Worm (Caenorhabditis elegans) whole organism, L4 larva: ENCODE data around the gene Y49F6B.2.

Source experiments
- D1046.2 ChIP-seq: fragments of 200-800 bp; sonication (Bioruptor generic); IDR thresholded peaks from 2 replicates; pipeline ENCODE4 v1.3.6; 2022; ENCODE audit warnings: missing genetic modification characterization, missing compliant biosample characterization
- F10B5.3 ChIP-seq: sonication (generic microtip); optimal IDR thresholded peaks from 2 replicates; lab custom pipeline; 2016; ENCODE audit warnings: mild to moderate bottlenecking, missing genetic modification characterization, missing compliant biosample characterization
- F44E2.7 ChIP-seq: fragments of 200-800 bp; sonication (Bioruptor generic); IDR thresholded peaks from 2 replicates; pipeline ENCODE4 v2.1.2; 2022; ENCODE audit warnings: missing genetic modification characterization, missing compliant biosample characterization
- R02D3.7 ChIP-seq: fragments of 150-350 bp; sonication (generic microtip); optimal IDR thresholded peaks from 3 replicates; lab custom pipeline; 2014; ENCODE audit warnings: missing biosample characterization, missing genetic modification characterization
- T20F7.1 ChIP-seq: fragments of 200-800 bp; sonication (Bioruptor generic); optimal IDR thresholded peaks from 2 replicates; lab custom pipeline; 2018; ENCODE audit warnings: mild to moderate bottlenecking, missing genetic modification characterization, missing compliant biosample characterization
- T26A8.4 ChIP-seq: fragments of 200-800 bp; sonication (Bioruptor generic); IDR thresholded peaks from 2 replicates; pipeline ENCODE4 v1.3.6; 2022; ENCODE audit warnings: missing genetic modification characterization, missing compliant biosample characterization
- Y48G9A.11 ChIP-seq: fragments of 200-800 bp; sonication (Bioruptor generic); IDR thresholded peaks from 2 replicates; pipeline ENCODE4 v1.3.6; 2022; ENCODE audit warnings: missing genetic modification reagents, missing genetic modification characterization, missing compliant biosample characterization
- Y75B8A.6 ChIP-seq: fragments of 200-800 bp; sonication (Bioruptor generic); IDR thresholded peaks from 2 replicates; pipeline ENCODE4 v1.3.6; 2022; ENCODE audit warnings: missing genetic modification reagents, missing genetic modification characterization, missing compliant biosample characterization
- ZK337.2 ChIP-seq: fragments of 200-800 bp; sonication (Bioruptor generic); IDR thresholded peaks from 2 replicates; pipeline ENCODE4 v1.3.6; 2022; ENCODE audit warnings: missing genetic modification reagents, missing genetic modification characterization, missing compliant biosample characterization
- ZK546.5 ChIP-seq, 2 experiments: sonication (generic microtip); optimal IDR thresholded peaks; 2 replicates each; lab custom pipeline; 2017; ENCODE audit warnings: missing biosample characterization in 2 of 2, missing genetic modification characterization in 2 of 2
- ama-1 ChIP-seq: fragments of 150-350 bp; optimal IDR thresholded peaks from 2 replicates; lab custom pipeline; 2014; ENCODE audit warnings: inconsistent platforms, mixed read lengths
- arid-1 ChIP-seq: fragments of 200-800 bp; sonication (Bioruptor generic); conservative IDR thresholded peaks from 2 replicates; pipeline ENCODE4 v1.3.6; 2022; ENCODE audit warnings: missing genetic modification reagents, missing genetic modification characterization, missing compliant biosample characterization
- attf-4 ChIP-seq: sonication (generic microtip); optimal IDR thresholded peaks from 3 replicates; lab custom pipeline; 2017; ENCODE audit warnings: missing biosample characterization, missing genetic modification characterization
- ceh-28 ChIP-seq: fragments of 150-350 bp; optimal IDR thresholded peaks from 2 replicates; lab custom pipeline; 2014; ENCODE audit warnings: missing biosample characterization, missing genetic modification reagents, missing genetic modification characterization
- ceh-32 ChIP-seq: sonication (generic microtip); optimal IDR thresholded peaks from 2 replicates; lab custom pipeline; 2016; ENCODE audit warnings: mild to moderate bottlenecking, missing genetic modification characterization, missing compliant biosample characterization; ENCODE audit not compliant: poor library complexity
- ceh-82 ChIP-seq: sonication (generic microtip); optimal IDR thresholded peaks from 2 replicates; lab custom pipeline; 2017; ENCODE audit warnings: missing biosample characterization, missing genetic modification characterization
- cey-2 ChIP-seq: sonication (generic microtip); optimal IDR thresholded peaks from 3 replicates; lab custom pipeline; 2017; ENCODE audit warnings: missing genetic modification characterization, mild to moderate bottlenecking, missing compliant biosample characterization, antibody characterized with exemption, borderline replicate concordance; ENCODE audit not compliant: insufficient read depth
- daf-12 ChIP-seq: fragments of 150-350 bp; optimal IDR thresholded peaks from 2 replicates; lab custom pipeline; 2014; ENCODE audit warnings: missing biosample characterization, missing genetic modification reagents, missing genetic modification characterization
- daf-19 ChIP-seq: fragments of 200-800 bp; sonication (Bioruptor generic); conservative IDR thresholded peaks from 2 replicates; pipeline ENCODE4 v1.3.6; 2022; ENCODE audit warnings: missing genetic modification characterization, missing compliant biosample characterization
- dmd-9 ChIP-seq: fragments of 200-800 bp; sonication (Bioruptor generic); IDR thresholded peaks from 2 replicates; pipeline ENCODE4 v1.3.6; 2022; ENCODE audit warnings: missing genetic modification reagents, missing genetic modification characterization, missing compliant biosample characterization
- egl-27 ChIP-seq: sonication (generic microtip); optimal IDR thresholded peaks from 3 replicates; lab custom pipeline; 2017; ENCODE audit warnings: missing biosample characterization, missing genetic modification reagents, missing genetic modification characterization
- fkh-10 ChIP-seq: fragments of 150-350 bp; optimal IDR thresholded peaks from 2 replicates; lab custom pipeline; 2014; ENCODE audit warnings: missing biosample characterization, missing genetic modification reagents, missing genetic modification characterization
- hmg-1.1 ChIP-seq: fragments of 200-800 bp; sonication (Bioruptor generic); IDR thresholded peaks from 2 replicates; pipeline ENCODE4 v1.3.6; 2022; ENCODE audit warnings: missing genetic modification reagents, missing genetic modification characterization, missing compliant biosample characterization
- lim-7 ChIP-seq: fragments of 200-800 bp; sonication (Bioruptor generic); IDR thresholded peaks from 2 replicates; pipeline ENCODE4 v1.3.6; 2022; ENCODE audit warnings: missing genetic modification characterization, missing compliant biosample characterization
- lin-15B ChIP-seq: fragments of 150-350 bp; sonication (generic microtip); optimal IDR thresholded peaks from 3 replicates; lab custom pipeline; 2014; ENCODE audit warnings: missing biosample characterization, missing genetic modification characterization
- lin-38 ChIP-seq: fragments of 200-800 bp; sonication (Bioruptor generic); IDR thresholded peaks from 2 replicates; pipeline ENCODE4 v1.3.6; 2022; ENCODE audit warnings: missing genetic modification reagents, missing genetic modification characterization, missing compliant biosample characterization
- lir-3 ChIP-seq: sonication (generic microtip); optimal IDR thresholded peaks from 2 replicates; lab custom pipeline; 2016; ENCODE audit warnings: mild to moderate bottlenecking, missing genetic modification characterization, missing compliant biosample characterization
- lsy-2 ChIP-seq, 2 experiments: fragments of 150-350 bp in 1 of 2; sonication (generic microtip) in 1 of 2; optimal IDR thresholded peaks; 2 replicates each; lab custom pipeline; 2014 to 2017; ENCODE audit warnings: missing biosample characterization in 2 of 2, missing genetic modification characterization in 2 of 2
- madf-5 ChIP-seq, 2 experiments: fragments of 200-800 bp; sonication (Bioruptor generic); IDR thresholded peaks; 2 replicates each; pipeline ENCODE4 v1.3.6; 2022; ENCODE audit warnings: missing compliant biosample characterization in 2 of 2, missing genetic modification characterization in 2 of 2
- madf-9 ChIP-seq: fragments of 200-800 bp; sonication (Bioruptor generic); conservative IDR thresholded peaks from 2 replicates; pipeline ENCODE4 v1.3.6; 2022; ENCODE audit warnings: missing genetic modification reagents, missing genetic modification characterization, missing compliant biosample characterization
- mdt-29 ChIP-seq: fragments of 200-800 bp; sonication (Bioruptor generic); IDR thresholded peaks from 2 replicates; pipeline ENCODE4 v1.3.6; 2022; ENCODE audit warnings: missing genetic modification reagents, missing genetic modification characterization, missing compliant biosample characterization
- mes-2 ChIP-seq: sonication (generic microtip); optimal IDR thresholded peaks from 2 replicates; lab custom pipeline; 2016; ENCODE audit warnings: missing genotype, mild to moderate bottlenecking, missing genetic modification characterization, missing compliant biosample characterization; ENCODE audit not compliant: poor library complexity, severe bottlenecking
- mxl-3 ChIP-seq: fragments of 200-800 bp; sonication (Bioruptor generic); optimal IDR thresholded peaks from 2 replicates; lab custom pipeline; 2018; ENCODE audit warnings: mild to moderate bottlenecking, missing genetic modification characterization, missing compliant biosample characterization
- nhr-11 ChIP-seq: fragments of 150-350 bp; optimal IDR thresholded peaks from 2 replicates; lab custom pipeline; 2014; ENCODE audit warnings: missing biosample characterization, missing genetic modification characterization
- nhr-25 ChIP-seq: sonication (generic microtip); optimal IDR thresholded peaks from 2 replicates; lab custom pipeline; 2017; ENCODE audit warnings: missing genetic modification characterization, mild to moderate bottlenecking, missing compliant biosample characterization, antibody characterized with exemption, moderate library complexity, borderline replicate concordance; ENCODE audit not compliant: insufficient read depth
- nhr-28 ChIP-seq: fragments of 150-350 bp; optimal IDR thresholded peaks from 2 replicates; lab custom pipeline; 2014; ENCODE audit warnings: missing biosample characterization, missing genetic modification characterization
- nhr-41 ChIP-seq: fragments of 200-800 bp; sonication (Bioruptor generic); IDR thresholded peaks from 2 replicates; pipeline ENCODE4 v1.3.6; 2022; ENCODE audit warnings: missing genetic modification reagents, missing genetic modification characterization, missing compliant biosample characterization
- nhr-6 ChIP-seq: fragments of 150-350 bp; optimal IDR thresholded peaks from 2 replicates; lab custom pipeline; 2014; ENCODE audit warnings: missing biosample characterization, missing genetic modification characterization
- nhr-77 ChIP-seq: fragments of 150-350 bp; optimal IDR thresholded peaks from 2 replicates; lab custom pipeline; 2014; ENCODE audit warnings: missing biosample characterization, missing genetic modification characterization
- php-3 ChIP-seq: fragments of 200-800 bp; sonication (Bioruptor generic); IDR thresholded peaks from 2 replicates; pipeline ENCODE4 v1.3.6; 2022; ENCODE audit warnings: missing genetic modification reagents, missing genetic modification characterization, missing compliant biosample characterization
- pqm-1 ChIP-seq: sonication (generic microtip); optimal IDR thresholded peaks from 2 replicates; lab custom pipeline; 2017; ENCODE audit warnings: missing biosample characterization, missing genetic modification characterization
- skn-1 ChIP-seq: fragments of 150-350 bp; optimal IDR thresholded peaks from 2 replicates; lab custom pipeline; 2014; ENCODE audit warnings: missing biosample characterization, missing genetic modification characterization
- snpc-1.2 ChIP-seq: fragments of 200-800 bp; sonication (Bioruptor generic); IDR thresholded peaks from 2 replicates; pipeline ENCODE4 v1.3.6; 2022; ENCODE audit warnings: missing genetic modification reagents, missing genetic modification characterization, missing compliant biosample characterization
- snpc-4 ChIP-seq: fragments of 150-350 bp; optimal IDR thresholded peaks from 2 replicates; lab custom pipeline; 2014; ENCODE audit warnings: missing biosample characterization, missing genetic modification characterization
- tag-97 ChIP-seq: fragments of 200-800 bp; sonication (Bioruptor generic); IDR thresholded peaks from 2 replicates; pipeline ENCODE4 v1.3.6; 2022; ENCODE audit warnings: missing genetic modification characterization, missing compliant biosample characterization
- unc-130 ChIP-seq: sonication (generic microtip); optimal IDR thresholded peaks from 2 replicates; lab custom pipeline; 2016; ENCODE audit warnings: missing genetic modification reagents, missing genetic modification characterization, missing compliant biosample characterization
- zag-1 ChIP-seq: fragments of 150-350 bp; optimal IDR thresholded peaks from 2 replicates; lab custom pipeline; 2014; ENCODE audit warnings: missing biosample characterization, missing genetic modification characterization
- zfp-2 ChIP-seq: sonication (generic microtip); optimal IDR thresholded peaks from 2 replicates; lab custom pipeline; 2016; ENCODE audit warnings: mild to moderate bottlenecking, missing genetic modification characterization, missing compliant biosample characterization
- zfp-3 ChIP-seq: fragments of 200-800 bp; sonication (Bioruptor generic); conservative IDR thresholded peaks from 2 replicates; pipeline ENCODE4 v1.3.6; 2022; ENCODE audit warnings: missing genetic modification reagents, missing genetic modification characterization, missing compliant biosample characterization
- ztf-7 ChIP-seq: fragments of 150-350 bp; optimal IDR thresholded peaks from 2 replicates; lab custom pipeline; 2014; ENCODE audit warnings: missing biosample characterization, missing genetic modification characterization

The Y49F6B.2 gene

DNA sequence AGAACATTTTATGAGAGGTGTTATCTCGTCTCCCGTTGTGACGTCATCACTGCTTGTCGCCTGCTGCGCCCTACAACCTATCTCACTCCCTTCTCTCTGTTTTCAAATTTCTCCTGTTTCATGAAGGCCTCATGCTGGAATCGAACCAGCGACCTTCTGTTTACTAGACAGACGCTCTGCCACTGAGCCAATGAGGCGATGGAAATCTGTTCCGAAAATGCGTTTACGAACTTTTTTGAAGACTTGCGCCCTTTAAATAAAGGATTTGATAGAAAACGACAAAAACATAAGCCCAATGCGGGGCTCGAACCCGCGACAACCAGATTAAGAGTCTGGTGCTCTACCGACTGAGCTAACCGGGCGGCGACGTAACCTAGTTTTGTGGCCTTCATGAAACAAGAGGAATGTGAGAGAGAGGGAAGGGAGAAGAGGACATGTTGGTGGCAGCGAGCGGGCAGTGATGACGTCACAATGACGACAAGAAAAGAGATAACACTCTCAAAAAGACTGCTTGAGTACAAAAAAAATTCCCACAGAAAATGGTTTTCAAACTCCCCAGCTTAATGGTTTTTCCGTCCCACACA, 16.3 kb downstream of the Y49F6B.2 start, which contains the start of gene clec-126 (continued):
- TF ChIP-seq nhr-25 (tag; lab: Kevin White, UChicago): no peak
- peak; percentile 54 for TF ChIP-seq nhr-28 (tag; lab: Kevin White, UChicago)
- 0 out of 2 replicates have a peak, but pooled peaks have one; percentile 63 for TF ChIP-seq mdt-29 (GFP tag; lab: Robert Waterston, UW)
- TF ChIP-seq T26A8.4 (GFP tag; lab: Robert Waterston, UW): peak; percentile 80
- TF ChIP-seq tag-97: no peak
- TF ChIP-seq nhr-77: peak; percentile 74
- TF ChIP-seq ZK546.5 (tag; optimal IDR thresholded peaks at IDR 0.05; lab: Kevin White, UChicago): no peak
- peak; percentile 77 for TF ChIP-seq lim-7
- peak; percentile 58 for TF ChIP-seq mes-2 (tag; lab: Kevin White, UChicago)
- TF ChIP-seq madf-5 (GFP tag; IDR thresholded peaks at IDR 0.05; lab: Robert Waterston, UW): 0 out of 4 replicates have a peak, but pooled peaks of 1 of the 2 experiments have one; percentile 65
- no peak for TF ChIP-seq lin-15B
- TF ChIP-seq lsy-2 (tag; optimal IDR thresholded peaks at IDR 0.05; lab: Kevin White, UChicago): peak; percentile 27 to 85
- peak; percentile 78 for TF ChIP-seq dmd-9 (GFP tag; lab: Robert Waterston, UW)
- peak; percentile 73 for TF ChIP-seq snpc-1.2
- no peak for TF ChIP-seq egl-27 (tag; lab: Kevin White, UChicago)
- TF ChIP-seq fkh-10 (GFP tag; lab: Kevin White, UChicago): peak; percentile 30
- no peak for TF ChIP-seq attf-4 (tag; lab: Kevin White, UChicago)
- TF ChIP-seq php-3 (GFP tag; lab: Robert Waterston, UW): no peak; the same call in 1 of the 2 replicates
- TF ChIP-seq pqm-1 (tag; lab: Kevin White, UChicago): no peak
- TF ChIP-seq lin-38 (GFP tag; lab: Robert Waterston, UW): peak; percentile 86
- peak; percentile 59 for TF ChIP-seq ztf-7 (tag; lab: Kevin White, UChicago)
- no peak for TF ChIP-seq daf-12
- TF ChIP-seq snpc-4 (tag; lab: Kevin White, UChicago): peak; percentile 12
- peak; percentile 73 for TF ChIP-seq Y48G9A.11 (GFP tag; lab: Robert Waterston, UW)
- TF ChIP-seq lir-3 (tag; lab: Kevin White, UChicago): peak; percentile 74
- no peak for TF ChIP-seq ZK337.2 (GFP tag; lab: Robert Waterston, UW)
- no peak for TF ChIP-seq nhr-11 (tag; lab: Kevin White, UChicago)
- no peak for TF ChIP-seq R02D3.7
- TF ChIP-seq mxl-3 (GFP tag; lab: Kevin White, UChicago): peak; percentile 63
- peak; percentile 31; the same call in 1 of the 2 replicates for TF ChIP-seq arid-1
- TF ChIP-seq hmg-1.1: peak; percentile 84
- no peak for TF ChIP-seq ama-1 (lab: Kevin White, UChicago)
- TF ChIP-seq zag-1 (tag; lab: Kevin White, UChicago): no peak
- peak; percentile 48 for TF ChIP-seq F10B5.3 (tag; lab: Kevin White, UChicago)
- TF ChIP-seq zfp-3 (GFP tag; lab: Robert Waterston, UW): 0 out of 2 replicates have a peak, but pooled peaks have one; percentile 11
- TF ChIP-seq ceh-28 (tag; lab: Kevin White, UChicago): no peak
- TF ChIP-seq ceh-32 (tag; lab: Kevin White, UChicago): no peak
- peak; percentile 27 for TF ChIP-seq cey-2 (tag; lab: Kevin White, UChicago)
- no peak for TF ChIP-seq F44E2.7 (GFP tag; lab: Robert Waterston, UW)
- no peak; the same call in 1 of the 2 replicates for TF ChIP-seq Y75B8A.6 (GFP tag; lab: Robert Waterston, UW)
- no peak for TF ChIP-seq ceh-82
- TF ChIP-seq skn-1 (tag; lab: Kevin White, UChicago): no peak
- no peak for TF ChIP-seq nhr-6 (tag; lab: Kevin White, UChicago)
- peak; percentile 73; the same call in 1 of the 2 replicates for TF ChIP-seq D1046.2 (GFP tag; lab: Robert Waterston, UW)
- TF ChIP-seq nhr-41 (GFP tag; lab: Robert Waterston, UW): no peak; the same call in 1 of the 2 replicates
- peak; percentile 65 for TF ChIP-seq zfp-2 (tag; lab: Kevin White, UChicago)
- TF ChIP-seq daf-19 (GFP tag; lab: Robert Waterston, UW): no peak
- TF ChIP-seq T20F7.1: no peak
- peak; percentile 77 for TF ChIP-seq madf-9 (GFP tag; lab: Robert Waterston, UW)
- TF ChIP-seq unc-130: peak; percentile 68
